Fruit fly (Drosophila melanogaster): ENCODE data around the gene Pfdn1.
A peak's percentile ranks its signal among the peaks of the same experiment; 100 is the strongest.

The Pfdn1 gene

DNA sequence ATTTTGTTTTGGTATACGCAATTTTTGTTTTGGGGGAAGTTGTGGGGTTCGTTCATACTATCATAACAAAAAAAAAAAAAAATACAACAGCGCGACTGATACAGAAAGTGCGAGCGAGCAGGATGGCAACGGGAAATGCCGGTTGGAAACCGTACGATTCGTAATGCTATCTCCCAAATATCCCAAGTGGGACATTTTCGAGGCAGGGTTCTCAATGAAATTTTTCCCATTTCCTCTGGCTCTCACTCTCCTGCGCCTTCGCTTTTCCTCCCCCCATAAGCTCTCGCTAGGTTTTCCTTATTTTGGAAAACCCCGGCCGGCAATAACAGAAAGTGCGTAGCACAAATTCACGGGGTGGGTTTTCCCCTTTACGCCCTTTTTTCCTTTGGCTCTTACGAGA lies 23.4 kb downstream of the Pfdn1 start (continued):
- TF ChIP-seq Side (GFP tag; optimal IDR thresholded peaks at IDR 0.05) (no peak), sna (GFP tag; IDR thresholded peaks at IDR 0.05; ENCODE audit: partially characterized antibody) (no peak), CG6654 (GFP tag; optimal IDR thresholded peaks at IDR 0.05) (no peak), CG11085 (GFP tag; IDR thresholded peaks at IDR 0.05) (no peak), Optix (GFP tag; IDR thresholded peaks at IDR 0.05) (no peak), tin (GFP tag; optimal IDR thresholded peaks at IDR 0.05) (no peak), CG32772 (GFP tag; IDR thresholded peaks at IDR 0.05) (0 out of 2 replicates have a peak, but pooled peaks have one; percentile 24), CG42726 (GFP tag; IDR thresholded peaks at IDR 0.05; ENCODE audit: partially characterized antibody) (no peak), cad (GFP tag; optimal IDR thresholded peaks at IDR 0.05) (no peak), CG8944 (GFP tag; optimal IDR thresholded peaks at IDR 0.05) (no peak), Hmx (GFP tag; optimal IDR thresholded peaks at IDR 0.05) (no peak), CG10431 (GFP tag; optimal IDR thresholded peaks at IDR 0.05) (peak; percentile 34), vvl (GFP tag; IDR thresholded peaks at IDR 0.05) (0 out of 2 replicates have a peak, but pooled peaks have one; percentile 14), CG5180 (GFP tag; optimal IDR thresholded peaks at IDR 0.05) (peak; percentile 58), gce (GFP tag; IDR thresholded peaks at IDR 0.05) (0 out of 3 replicates have a peak, but pooled peaks have one; percentile 40), CG8765 (GFP tag; IDR thresholded peaks at IDR 0.05) (no peak), stc (GFP tag; IDR thresholded peaks at IDR 0.05) (no peak), CG13624 (GFP tag; optimal IDR thresholded peaks at IDR 0.05) (peak; percentile 26), CoRest (tag; optimal IDR thresholded peaks at IDR 0.05) (no peak), Fer1 (GFP tag; optimal IDR thresholded peaks at IDR 0.05) (peak; percentile 42), kni (GFP tag; optimal IDR thresholded peaks at IDR 0.05) (peak; percentile 65), dati (GFP tag; IDR thresholded peaks at IDR 0.05) (no peak), BEAF-32 (GFP tag; optimal IDR thresholded peaks at IDR 0.05) (no peak), CG10543 (GFP tag; optimal IDR thresholded peaks at IDR 0.05) (peak; percentile 12), CG4328 (GFP tag; optimal IDR thresholded peaks at IDR 0.05) (no peak), CG32767 (GFP tag; IDR thresholded peaks at IDR 0.05) (peak; percentile 65; the same call in 1 of the 2 replicates), wdn (GFP tag; IDR thresholded peaks at IDR 0.05) (no peak), sr (GFP tag; IDR thresholded peaks at IDR 0.05) (no peak), CG15514 (GFP tag; optimal IDR thresholded peaks at IDR 0.05) (no peak), CG16815 (GFP tag; optimal IDR thresholded peaks at IDR 0.05) (no peak), Gsc (GFP tag; IDR thresholded peaks at IDR 0.05) (no peak), seq (GFP tag; IDR thresholded peaks at IDR 0.05) (peak; percentile 65; the same call in 1 of the 2 replicates), nom (GFP tag; optimal IDR thresholded peaks at IDR 0.05) (no peak), Sox100B (GFP tag; optimal IDR thresholded peaks at IDR 0.05) (no peak), CG12236 (GFP tag; optimal IDR thresholded peaks at IDR 0.05) (no peak), CG34422 (GFP tag; IDR thresholded peaks at IDR 0.05) (0 out of 3 replicates have a peak, but pooled peaks have one; percentile 50), gcm2 (GFP tag; optimal IDR thresholded peaks at IDR 0.05) (no peak), CG33557 (GFP tag; optimal IDR thresholded peaks at IDR 0.05) (peak; percentile 12)

DNA sequence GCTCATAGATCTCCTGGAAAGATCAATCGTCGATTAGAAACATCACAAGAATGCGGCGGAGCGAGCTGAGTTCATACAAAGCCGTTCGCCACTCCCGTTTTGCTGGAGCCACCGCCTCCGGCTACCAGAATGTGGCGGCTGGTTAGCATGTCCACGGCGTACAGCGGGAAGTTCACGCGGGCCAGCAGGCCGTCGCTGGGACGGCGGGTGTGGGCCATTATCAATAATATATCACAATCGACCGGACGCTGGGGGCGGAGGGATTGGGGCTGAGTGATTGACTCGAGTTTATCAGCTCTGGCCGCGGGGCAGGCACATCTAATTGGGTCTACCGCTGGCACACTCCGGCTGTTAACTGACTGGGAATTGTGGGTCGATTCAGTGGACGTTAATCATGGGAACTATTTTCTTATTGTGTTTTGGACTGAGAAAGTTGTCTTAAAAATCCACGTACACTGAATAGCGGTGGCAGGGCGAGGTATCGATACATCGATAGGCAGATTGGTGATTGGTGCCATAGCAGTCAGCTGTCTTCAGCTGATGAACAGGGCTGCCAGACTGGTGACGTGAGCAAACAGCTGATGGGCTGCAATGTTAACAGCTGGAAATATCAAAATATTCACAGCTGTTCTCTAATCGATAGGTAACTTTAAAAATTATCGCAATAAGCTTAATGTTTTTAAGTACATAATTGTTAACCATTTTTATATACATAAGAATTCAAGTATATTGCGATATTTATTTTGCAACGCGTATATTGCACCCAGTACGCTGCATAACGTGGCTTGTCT lies 29.8 kb downstream of the Pfdn1 start, which contains the start of gene CG9175:
Gene CG9175 (minus strand): TSS at position 488 of the 791 bp plus-strand sequence.
- TF ChIP-seq Dref (GFP tag; IDR thresholded peaks at IDR 0.05) = peak; percentile 100
- no peak for TF ChIP-seq CG14441 (GFP tag; IDR thresholded peaks at IDR 0.05)
- peak; percentile 72 for TF ChIP-seq CG9932 (GFP tag; IDR thresholded peaks at IDR 0.05)
- TF ChIP-seq CG8388 (GFP tag; optimal IDR thresholded peaks at IDR 0.05) = peak; percentile 40
- no peak for TF ChIP-seq trh (GFP tag; optimal IDR thresholded peaks at IDR 0.05)
- TF ChIP-seq CG3065 (GFP tag; optimal IDR thresholded peaks at IDR 0.05) = no peak
- no peak for TF ChIP-seq so (GFP tag; IDR thresholded peaks at IDR 0.05)
- no peak for TF ChIP-seq CG18764 (GFP tag; optimal IDR thresholded peaks at IDR 0.05)
- TF ChIP-seq CG11247 (GFP tag; IDR thresholded peaks at IDR 0.05) = 0 out of 2 replicates have a peak, but pooled peaks have one; percentile 13
- TF ChIP-seq CG8089 (GFP tag; optimal IDR thresholded peaks at IDR 0.05) = no peak
- TF ChIP-seq gsb (GFP tag; IDR thresholded peaks at IDR 0.05) = no peak
- TF ChIP-seq Hr39 (optimal IDR thresholded peaks at IDR 0.05) = no peak
- TF ChIP-seq Nf-YA (GFP tag; IDR thresholded peaks at IDR 0.05) = no peak
- no peak for TF ChIP-seq kni (GFP tag; optimal IDR thresholded peaks at IDR 0.05)
- TF ChIP-seq CG11504 (tag; optimal IDR thresholded peaks at IDR 0.05) = peak; percentile 43
- no peak for TF ChIP-seq Max (GFP tag; optimal IDR thresholded peaks at IDR 0.05)

All from whole organism, embryonic.